Fruit fly (Drosophila melanogaster) whole organism, adult: ENCODE results near the gene CG33253.

Experiments used
- CG1620 ChIP-seq: fragments of 200-800 bp; sonication (Bioruptor generic); optimal IDR thresholded peaks from 2 replicates; lab custom pipeline; 2016; ENCODE audit warnings: missing biosample characterization, missing genetic modification characterization
- CG33017 ChIP-seq: fragments of 200-800 bp; sonication (Bioruptor generic); optimal IDR thresholded peaks from 2 replicates; lab custom pipeline; 2018; ENCODE audit warnings: missing biosample characterization, mild to moderate bottlenecking, missing genetic modification characterization, moderate library complexity
- CG7045 ChIP-seq: fragments of 200-800 bp; sonication (Bioruptor generic); optimal IDR thresholded peaks from 2 replicates; lab custom pipeline; 2017; ENCODE audit warnings: missing biosample characterization, mild to moderate bottlenecking, missing genetic modification characterization
- CG7101 ChIP-seq: fragments of 200-800 bp; sonication (Bioruptor generic); optimal IDR thresholded peaks from 2 replicates; lab custom pipeline; 2018; ENCODE audit warnings: missing biosample characterization, mild to moderate bottlenecking, missing genetic modification characterization, moderate library complexity
- Clk ChIP-seq: fragments of 200-800 bp; sonication (Bioruptor generic); optimal IDR thresholded peaks from 2 replicates; lab custom pipeline; 2017; ENCODE audit warnings: missing biosample characterization, missing genetic modification characterization
- Crg-1 ChIP-seq: fragments of 200-800 bp; sonication (Bioruptor generic); optimal IDR thresholded peaks from 2 replicates; lab custom pipeline; 2016; ENCODE audit warnings: missing biosample characterization, missing genetic modification characterization
- Mnt ChIP-seq: fragments of 200-800 bp; sonication (Bioruptor generic); optimal IDR thresholded peaks from 2 replicates; lab custom pipeline; 2016; ENCODE audit warnings: missing biosample characterization, mild to moderate bottlenecking, missing genetic modification characterization
- bab1 ChIP-seq: fragments of 200-800 bp; sonication (Bioruptor generic); optimal IDR thresholded peaks from 3 replicates; lab custom pipeline; 2019; ENCODE audit warnings: missing biosample characterization, mild to moderate bottlenecking, missing genetic modification characterization, moderate library complexity
- cic ChIP-seq: fragments of 200-800 bp; sonication (Bioruptor generic); optimal IDR thresholded peaks from 2 replicates; lab custom pipeline; 2017; ENCODE audit warnings: missing biosample characterization, mild to moderate bottlenecking, missing genetic modification characterization, moderate library complexity
- cnc ChIP-seq, 2 experiments: fragments of >200 bp; optimal IDR thresholded peaks; 2 replicates each; lab custom pipeline; 2017
- kay ChIP-seq: fragments of 200-800 bp; sonication (Bioruptor generic); peaks from one replicate; lab custom pipeline; 2016; ENCODE audit warnings: missing biosample characterization, missing genetic modification characterization, borderline replicate concordance
- ovo ChIP-seq: fragments of 200-800 bp; sonication (Bioruptor generic); optimal IDR thresholded peaks from 2 replicates; lab custom pipeline; 2016; ENCODE audit warnings: missing biosample characterization, missing genetic modification characterization
- pad ChIP-seq: fragments of 200-800 bp; sonication (Bioruptor generic); optimal IDR thresholded peaks from 3 replicates; lab custom pipeline; 2017; ENCODE audit warnings: missing biosample characterization, missing genetic modification characterization, mild to moderate bottlenecking, moderate library complexity, missing genetic modification reagents
- tj ChIP-seq: fragments of 200-800 bp; sonication (Bioruptor generic); optimal IDR thresholded peaks from 3 replicates; lab custom pipeline; 2017; ENCODE audit warnings: missing biosample characterization, mild to moderate bottlenecking, missing genetic modification characterization, moderate library complexity
- toe ChIP-seq: fragments of 200-800 bp; sonication (Bioruptor generic); optimal IDR thresholded peaks from 2 replicates; lab custom pipeline; 2016; ENCODE audit warnings: missing biosample characterization, missing genetic modification characterization

CG33253 gene

DNA sequence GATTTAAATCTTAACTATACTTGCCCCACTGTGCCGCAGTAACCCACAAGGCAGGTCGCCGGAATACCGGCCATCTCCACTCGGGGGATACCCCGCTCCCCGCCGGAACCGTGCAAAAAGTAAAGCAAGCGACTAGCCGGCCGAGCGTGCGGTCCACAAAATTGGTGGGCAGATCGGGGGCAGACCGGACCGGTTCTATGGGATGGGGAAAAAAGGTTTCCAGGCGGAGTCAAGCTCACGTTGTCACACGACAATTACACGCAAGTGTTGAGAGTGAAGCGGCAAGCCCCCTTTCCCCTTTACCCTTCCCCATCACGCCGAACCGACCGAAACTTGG is 42.1 kb downstream of the CG33253 start:
- TF ChIP-seq pad (GFP tag; lab: Kevin White, UChicago) (no peak), kay (GFP tag; lab: Kevin White, UChicago) (no peak), CG7045 (GFP tag; lab: Kevin White, UChicago) (no peak), CG7101 (tag; lab: Kevin White, UChicago) (no peak), cnc (optimal IDR thresholded peaks at IDR 0.05; lab: Kevin White, UChicago) (no peak), tj (GFP tag; lab: Kevin White, UChicago) (no peak), Clk (GFP tag; lab: Kevin White, UChicago) (no peak), cic (GFP tag; lab: Kevin White, UChicago) (no peak), CG1620 (GFP tag; lab: Kevin White, UChicago) (no peak), ovo (GFP tag; lab: Kevin White, UChicago) (no peak), Crg-1 (GFP tag; lab: Kevin White, UChicago) (no peak), toe (GFP tag; lab: Kevin White, UChicago) (no peak)

- no peak for TF ChIP-seq CG33017 (tag; lab: Kevin White, UChicago)
- TF ChIP-seq CG7101 (tag; lab: Kevin White, UChicago): no peak
- TF ChIP-seq ovo (GFP tag; lab: Kevin White, UChicago): no peak
- TF ChIP-seq Mnt (GFP tag; lab: Kevin White, UChicago): no peak
- TF ChIP-seq cic (GFP tag; lab: Kevin White, UChicago): no peak
- TF ChIP-seq Crg-1 (GFP tag; lab: Kevin White, UChicago): no peak
- TF ChIP-seq Clk (GFP tag; lab: Kevin White, UChicago): no peak
- TF ChIP-seq pad (GFP tag; lab: Kevin White, UChicago): no peak
- no peak for TF ChIP-seq kay (GFP tag; lab: Kevin White, UChicago)
- TF ChIP-seq bab1 (GFP tag; lab: Kevin White, UChicago): no peak
- TF ChIP-seq CG1620 (GFP tag; lab: Kevin White, UChicago): no peak
- no peak for TF ChIP-seq cnc (optimal IDR thresholded peaks at IDR 0.05; lab: Kevin White, UChicago)
Observed at dm6 chrX:19229855-19230433, 46.7 kb downstream of the CG33253 start.
